Worm (Caenorhabditis elegans): ENCODE results near the gene che-10.

che-10 gene

DNA sequence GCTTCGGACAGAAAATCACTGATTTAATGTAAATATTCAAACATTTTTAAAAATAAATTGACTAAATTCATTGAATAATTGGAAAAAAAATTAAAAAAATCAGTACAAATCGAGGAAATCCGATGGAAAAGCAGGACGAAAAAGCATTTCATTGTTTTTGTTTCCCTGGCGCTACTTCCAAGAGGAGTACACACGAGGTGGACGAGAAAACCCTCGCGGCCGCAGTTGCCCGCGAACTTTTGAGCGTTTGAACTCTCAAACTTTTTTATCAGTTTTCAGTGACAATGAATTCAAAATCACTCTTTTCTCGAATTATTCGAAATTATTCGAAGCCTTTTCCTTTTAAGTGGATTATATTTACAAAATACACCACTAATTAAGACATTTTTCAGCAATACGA is 35.1 kb downstream of the che-10 start, which contains the start of gene F35D11.4 (continued):
- TF ChIP-seq unc-86 (tag; optimal IDR thresholded peaks at IDR 0.05): peak; percentile 62
- TF ChIP-seq swsn-7 (tag; optimal IDR thresholded peaks at IDR 0.05): peak; percentile 83
- TF ChIP-seq tlp-1 (tag; optimal IDR thresholded peaks at IDR 0.05): no peak
- peak; percentile 84 for TF ChIP-seq nhr-19 (GFP tag; conservative IDR thresholded peaks at IDR 0.05)
- no peak for TF ChIP-seq hlh-4 (tag; optimal IDR thresholded peaks at IDR 0.05)
- TF ChIP-seq dsc-1 (tag; optimal IDR thresholded peaks at IDR 0.05): peak; percentile 84
- TF ChIP-seq nhr-11 (tag; optimal IDR thresholded peaks at IDR 0.05): no peak
- TF ChIP-seq lin-13 (GFP tag; optimal IDR thresholded peaks at IDR 0.05): peak; percentile 65
- peak; percentile 89 to 94 (median 93) for TF ChIP-seq dpl-1 (GFP tag; optimal IDR thresholded peaks at IDR 0.05)
- TF ChIP-seq nhr-90 (tag; optimal IDR thresholded peaks at IDR 0.05; ENCODE audit: poor library complexity): peak; percentile 91
- TF ChIP-seq aha-1 (tag; optimal IDR thresholded peaks at IDR 0.05): no peak
- TF ChIP-seq elt-3 (tag; optimal IDR thresholded peaks at IDR 0.05): peak in 2 of 6 experiments; percentile 33 to 56
- TF ChIP-seq nhr-20 (tag; optimal IDR thresholded peaks at IDR 0.05): peak; percentile 89
- peak; percentile 57 for TF ChIP-seq unc-130 (tag; optimal IDR thresholded peaks at IDR 0.05)
- TF ChIP-seq sptf-1 (tag; optimal IDR thresholded peaks at IDR 0.05): no peak
- TF ChIP-seq hlh-17 (GFP tag; optimal IDR thresholded peaks at IDR 0.05; ENCODE audit: borderline replicate concordance): no peak
- TF ChIP-seq F16B12.6 (tag; optimal IDR thresholded peaks at IDR 0.05): peak; percentile 42
- peak; percentile 67 for TF ChIP-seq mep-1 (tag; optimal IDR thresholded peaks at IDR 0.05)
- TF ChIP-seq fkh-10 (GFP tag; optimal IDR thresholded peaks at IDR 0.05): peak; percentile 35
- no peak for TF ChIP-seq ceh-63 (GFP tag; optimal IDR thresholded peaks at IDR 0.05)
- peak in 1 of 2 experiments; percentile 89 for TF ChIP-seq ztf-11 (tag; optimal IDR thresholded peaks at IDR 0.05)
- no peak for TF ChIP-seq aly-2 (tag; optimal IDR thresholded peaks at IDR 0.05)
- peak; percentile 37 for TF ChIP-seq lin-39 (tag; optimal IDR thresholded peaks at IDR 0.05)
- peak; percentile 74 for TF ChIP-seq fkh-8 (tag; optimal IDR thresholded peaks at IDR 0.05)
- TF ChIP-seq nhr-71 (tag; optimal IDR thresholded peaks at IDR 0.05): peak; percentile 90
- TF ChIP-seq C16A3.4 (tag; optimal IDR thresholded peaks at IDR 0.05): peak; percentile 60
- no peak for TF ChIP-seq unc-62 (GFP tag; optimal IDR thresholded peaks at IDR 0.05)
- TF ChIP-seq isw-1 (GFP tag; IDR thresholded peaks at IDR 0.05): peak; percentile 65; the same call in 1 of the 2 replicates
- TF ChIP-seq unc-30 (tag; optimal IDR thresholded peaks at IDR 0.05): no peak
- peak; percentile 73 for TF ChIP-seq lin-15B (tag; optimal IDR thresholded peaks at IDR 0.05)
- no peak for TF ChIP-seq ces-1 (GFP tag; optimal IDR thresholded peaks at IDR 0.05)
- peak; percentile 94 for TF ChIP-seq nhr-85 (tag)
- peak; percentile 89 for TF ChIP-seq C04F5.9 (tag; optimal IDR thresholded peaks at IDR 0.05)
- no peak for TF ChIP-seq pqm-1 (tag; optimal IDR thresholded peaks at IDR 0.05)

DNA sequence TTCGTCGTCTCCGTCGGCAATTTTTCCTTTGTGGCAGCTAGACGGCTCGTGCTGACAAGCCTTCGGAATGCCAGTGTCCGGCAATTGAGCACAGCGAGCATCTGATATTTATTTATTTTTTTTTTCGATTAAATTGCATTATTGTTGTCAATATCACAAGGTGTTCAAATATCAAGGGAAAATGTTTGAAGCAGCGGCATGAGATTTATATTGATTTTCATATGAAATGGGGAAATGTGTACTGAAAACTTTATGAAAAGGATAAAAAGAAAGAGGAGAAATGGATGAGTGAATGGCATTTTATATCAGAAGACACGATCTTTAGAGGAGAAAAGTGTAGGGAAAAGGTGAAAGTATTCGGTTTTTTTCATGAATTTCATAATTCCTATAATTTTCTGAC is 35.6 kb downstream of the che-10 start, which contains the start of gene coa-3:
TSS of gene coa-3 (minus strand) at position 101 of the 400 bp plus-strand sequence.
- TF ChIP-seq efl-1 (optimal IDR thresholded peaks at IDR 0.05) (no peak), efl-1 (GFP tag; optimal IDR thresholded peaks at IDR 0.05 in 1 of 2) (peak in 1 of 2 experiments; percentile 89), sup-37 (GFP tag; optimal IDR thresholded peaks at IDR 0.05) (no peak)

DNA sequence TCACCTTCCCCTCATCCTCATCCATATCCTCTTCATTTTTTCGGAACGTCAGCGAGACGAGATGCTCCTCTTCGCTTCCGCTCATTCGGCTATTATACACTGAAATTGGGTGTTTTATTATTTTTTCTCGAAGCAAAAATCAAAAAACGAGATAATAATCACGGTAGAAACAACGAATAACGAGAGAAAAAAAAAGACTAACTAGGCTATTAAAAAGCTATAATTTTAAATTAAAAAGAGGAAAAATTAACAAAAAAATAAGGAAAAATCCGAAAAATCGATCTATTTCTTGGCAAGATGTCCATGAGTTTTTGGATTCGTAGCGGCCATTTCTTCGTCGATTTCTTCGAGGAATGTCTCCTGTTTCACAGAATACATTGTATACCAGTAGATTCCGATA is 36.9 kb downstream of the che-10 start, which contains the start of gene ipla-1:
TSS of gene ipla-1 (minus strand) at position 101 of the 400 bp plus-strand sequence.
- TF ChIP-seq nhr-71 (tag; optimal IDR thresholded peaks at IDR 0.05) (no peak), lin-39 (tag; optimal IDR thresholded peaks at IDR 0.05) (no peak), ets-5 (GFP tag; IDR thresholded peaks at IDR 0.05) (no peak), elt-3 (tag; optimal IDR thresholded peaks at IDR 0.05) (no peak), aha-1 (tag; optimal IDR thresholded peaks at IDR 0.05) (no peak), zag-1 (tag; optimal IDR thresholded peaks at IDR 0.05) (no peak), nhr-47 (tag; optimal IDR thresholded peaks at IDR 0.05) (no peak), nhr-12 (tag; optimal IDR thresholded peaks at IDR 0.05) (no peak), grh-1 (GFP tag; IDR thresholded peaks at IDR 0.05) (no peak), dpl-1 (GFP tag; optimal IDR thresholded peaks at IDR 0.05) (no peak), alr-1 (tag; optimal IDR thresholded peaks at IDR 0.05; ENCODE audit: borderline replicate concordance) (no peak), C16A3.4 (tag; optimal IDR thresholded peaks at IDR 0.05) (no peak), egl-13 (tag; optimal IDR thresholded peaks at IDR 0.05) (no peak), unc-30 (tag; optimal IDR thresholded peaks at IDR 0.05) (no peak), snpc-4 (tag; optimal IDR thresholded peaks at IDR 0.05) (no peak), nhr-90 (tag; optimal IDR thresholded peaks at IDR 0.05; ENCODE audit: poor library complexity) (no peak), C34B4.2 (tag; optimal IDR thresholded peaks at IDR 0.05) (no peak)
